Fruit fly (Drosophila melanogaster): ENCODE results near the gene mRpS34.
A peak's percentile ranks its signal among the peaks of the same experiment; 100 is the strongest.

mRpS34 gene

DNA sequence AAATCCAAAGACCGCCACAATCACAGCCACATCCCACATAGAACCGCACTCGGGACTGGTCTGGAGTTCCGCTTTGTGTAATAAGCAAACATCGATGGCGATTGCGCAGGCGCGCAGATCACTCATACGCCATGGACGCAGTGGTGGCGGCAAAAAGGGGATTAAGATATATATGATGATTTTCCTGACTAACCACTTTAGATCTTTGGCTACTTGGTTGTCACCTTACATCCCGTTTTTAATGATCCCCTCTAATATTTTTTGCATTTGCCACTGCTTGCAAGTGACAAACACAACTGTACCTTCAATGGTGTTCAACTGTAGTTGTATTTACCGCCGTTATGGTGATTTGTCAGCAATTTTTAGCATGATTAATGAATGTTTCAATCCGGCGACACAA lies 37.9 kb upstream of the mRpS34 start (continued):
- TF ChIP-seq CG10366 (GFP tag; IDR thresholded peaks at IDR 0.05) (0 out of 2 replicates have a peak, but pooled peaks have one; percentile 13), CG8924 (tag; optimal IDR thresholded peaks at IDR 0.05) (no peak), GATAe (GFP tag; conservative IDR thresholded peaks at IDR 0.05) (no peak), H2.0 (GFP tag; IDR thresholded peaks at IDR 0.05) (peak; percentile 49; the same call in 1 of the 2 replicates), sd (tag; optimal IDR thresholded peaks at IDR 0.05) (no peak), NK7.1 (GFP tag; optimal IDR thresholded peaks at IDR 0.05) (no peak), CG14667 (GFP tag; IDR thresholded peaks at IDR 0.05) (no peak), slbo (GFP tag; IDR thresholded peaks at IDR 0.05) (peak; percentile 72), Dbx (GFP tag; IDR thresholded peaks at IDR 0.05) (peak; percentile 64), row (GFP tag; IDR thresholded peaks at IDR 0.05) (peak; percentile 40; the same call in 1 of the 3 replicates), ssp (GFP tag; IDR thresholded peaks at IDR 0.05) (no peak), CG8944 (GFP tag; optimal IDR thresholded peaks at IDR 0.05) (no peak), Ada2b (GFP tag; IDR thresholded peaks at IDR 0.05) (no peak), caup (GFP tag; optimal IDR thresholded peaks at IDR 0.05; ENCODE audit: severe bottlenecking) (peak; percentile 11), CG42726 (GFP tag; IDR thresholded peaks at IDR 0.05; ENCODE audit: partially characterized antibody) (no peak), CkIIα-i1 (GFP tag; IDR thresholded peaks at IDR 0.05) (no peak), dmrt99B (tag; optimal IDR thresholded peaks at IDR 0.05) (no peak), CG12299 (tag; optimal IDR thresholded peaks at IDR 0.05) (no peak), CG9817 (tag; optimal IDR thresholded peaks at IDR 0.05) (peak; percentile 63), Meics (GFP tag; optimal IDR thresholded peaks at IDR 0.05) (peak; percentile 30), CG34224 (GFP tag; IDR thresholded peaks at IDR 0.05; ENCODE audit: partially characterized antibody) (no peak), CG15514 (GFP tag; optimal IDR thresholded peaks at IDR 0.05) (peak; percentile 23), Aef1 (GFP tag; IDR thresholded peaks at IDR 0.05) (0 out of 3 replicates have a peak, but pooled peaks have one; percentile 33), lmd (GFP tag; IDR thresholded peaks at IDR 0.05) (peak; percentile 39; the same call in 1 of the 2 replicates), Pdp1 (GFP tag; optimal IDR thresholded peaks at IDR 0.05) (no peak), jumu (GFP tag; optimal IDR thresholded peaks at IDR 0.05) (peak; percentile 21), Kr (GFP tag; optimal IDR thresholded peaks at IDR 0.05) (no peak), CG9932 (GFP tag; IDR thresholded peaks at IDR 0.05) (peak; percentile 75), Myb (GFP tag; optimal IDR thresholded peaks at IDR 0.05) (peak; percentile 38), ftz-f1 (GFP tag; optimal IDR thresholded peaks at IDR 0.05) (no peak), ara (GFP tag; IDR thresholded peaks at IDR 0.05) (0 out of 2 replicates have a peak, but pooled peaks have one; percentile 14), Oaz (GFP tag; IDR thresholded peaks at IDR 0.05) (no peak), CG7928 (GFP tag; optimal IDR thresholded peaks at IDR 0.05) (no peak), CG9215 (GFP tag; IDR thresholded peaks at IDR 0.05) (peak; percentile 42), unpg (GFP tag; optimal IDR thresholded peaks at IDR 0.05) (peak; percentile 20), CoRest (tag; optimal IDR thresholded peaks at IDR 0.05) (no peak), nom (GFP tag; optimal IDR thresholded peaks at IDR 0.05) (no peak), CG30431 (GFP tag; optimal IDR thresholded peaks at IDR 0.05) (no peak), HLH54F (GFP tag; optimal IDR thresholded peaks at IDR 0.05) (no peak), CG14710 (tag; optimal IDR thresholded peaks at IDR 0.05) (no peak), dysf (GFP tag; IDR thresholded peaks at IDR 0.05) (0 out of 3 replicates have a peak, but pooled peaks have one; percentile 14), CG18476 (GFP tag; optimal IDR thresholded peaks at IDR 0.05) (no peak), cwo (GFP tag; optimal IDR thresholded peaks at IDR 0.05) (peak; percentile 9), ranshi (GFP tag; IDR thresholded peaks at IDR 0.05) (0 out of 2 replicates have a peak, but pooled peaks have one; percentile 29), CG32532 (GFP tag; IDR thresholded peaks at IDR 0.05) (0 out of 2 replicates have a peak, but pooled peaks have one; percentile 6), CG13424 (tag; optimal IDR thresholded peaks at IDR 0.05) (no peak), tap (tag; optimal IDR thresholded peaks at IDR 0.05) (no peak), onecut (GFP tag; IDR thresholded peaks at IDR 0.05) (no peak), luna (GFP tag; optimal IDR thresholded peaks at IDR 0.05) (no peak), fd64A (GFP tag; optimal IDR thresholded peaks at IDR 0.05) (no peak), sens-2 (GFP tag; IDR thresholded peaks at IDR 0.05) (no peak)
